Worm (Caenorhabditis elegans) whole organism, young adult: Measurements from ENCODE around the gene C27F2.7.

Experiments
- B0035.1 ChIP-seq: sonication (generic microtip); optimal IDR thresholded peaks from 2 replicates; lab custom pipeline; 2016; ENCODE audit warnings: missing genetic modification characterization, mild to moderate bottlenecking, missing compliant biosample characterization, missing genotype, missing genetic modification reagents
- F10E7.11 ChIP-seq: sonication (generic microtip); optimal IDR thresholded peaks from 2 replicates; lab custom pipeline; 2017; ENCODE audit warnings: mild to moderate bottlenecking, missing genetic modification characterization, moderate library complexity, missing compliant biosample characterization
- F22D6.2 ChIP-seq: sonication (generic microtip); optimal IDR thresholded peaks from 2 replicates; lab custom pipeline; 2016; ENCODE audit warnings: mild to moderate bottlenecking, missing genetic modification characterization, missing compliant biosample characterization
- F49E8.2 ChIP-seq: sonication (generic microtip); optimal IDR thresholded peaks from 3 replicates; lab custom pipeline; 2017; ENCODE audit warnings: missing genetic modification characterization, mild to moderate bottlenecking, missing compliant biosample characterization, antibody characterized with exemption, moderate library complexity; ENCODE audit not compliant: insufficient read depth
- F57A8.1 ChIP-seq: fragments of 200-800 bp; sonication (Bioruptor generic); optimal IDR thresholded peaks from 2 replicates; lab custom pipeline; 2018; ENCODE audit warnings: mild to moderate bottlenecking, missing genetic modification characterization, moderate library complexity, missing compliant biosample characterization
- K12H6.12 ChIP-seq: fragments of 200-800 bp; sonication (Bioruptor generic); optimal IDR thresholded peaks from 2 replicates; lab custom pipeline; 2018; ENCODE audit warnings: mild to moderate bottlenecking, missing genetic modification characterization, missing compliant biosample characterization
- Y67H2A.10 ChIP-seq: fragments of 200-800 bp; sonication (Bioruptor generic); conservative IDR thresholded peaks from 2 replicates; pipeline ENCODE4 v1.3.6; 2022; ENCODE audit warnings: missing genetic modification reagents, missing genetic modification characterization, missing compliant biosample characterization
- Y79H2A.3 ChIP-seq: fragments of 200-800 bp; sonication (Bioruptor generic); conservative IDR thresholded peaks from 2 replicates; pipeline ENCODE4 v1.3.6; 2022; ENCODE audit warnings: missing genetic modification reagents, missing genetic modification characterization, missing compliant biosample characterization
- ama-1 ChIP-seq, 3 experiments: fragments of 150-350 bp in 1 of 3; sonication (generic microtip) in 2 of 3; optimal IDR thresholded peaks; 2 replicates each; lab custom pipeline; 2014 to 2018; ENCODE audit warnings: missing biosample characterization in 2 of 3, missing genetic modification characterization in 2 of 3, missing genetic modification reagents in 2 of 3
- aptf-3 ChIP-seq: fragments of 200-800 bp; sonication (Bioruptor generic); IDR thresholded peaks from 2 replicates; pipeline ENCODE4 v1.3.6; 2022; ENCODE audit warnings: missing genetic modification characterization, missing compliant biosample characterization
- athp-1 ChIP-seq: sonication (generic microtip); optimal IDR thresholded peaks from 2 replicates; lab custom pipeline; 2017; ENCODE audit warnings: mild to moderate bottlenecking, missing genetic modification characterization, missing compliant biosample characterization
- attf-6 ChIP-seq: fragments of 200-800 bp; sonication (Bioruptor generic); IDR thresholded peaks from 2 replicates; pipeline ENCODE4 v1.3.6; 2022; ENCODE audit warnings: missing genetic modification reagents, missing genetic modification characterization, missing compliant biosample characterization
- bed-2 ChIP-seq: fragments of 200-800 bp; sonication (Bioruptor generic); IDR thresholded peaks from 2 replicates; pipeline ENCODE4 v1.3.6; 2022; ENCODE audit warnings: missing genetic modification reagents, missing genetic modification characterization, missing compliant biosample characterization
- ceh-100 ChIP-seq: fragments of 200-800 bp; sonication (Bioruptor generic); IDR thresholded peaks from 2 replicates; pipeline ENCODE4 v1.3.6; 2022; ENCODE audit warnings: missing genetic modification reagents, missing genetic modification characterization, missing compliant biosample characterization
- ceh-27 ChIP-seq: fragments of 200-800 bp; sonication (Bioruptor generic); optimal IDR thresholded peaks from 2 replicates; lab custom pipeline; 2018; ENCODE audit warnings: mild to moderate bottlenecking, missing genetic modification characterization, moderate library complexity, missing compliant biosample characterization
- ceh-79 ChIP-seq: sonication (generic microtip); optimal IDR thresholded peaks from 2 replicates; lab custom pipeline; 2017; ENCODE audit warnings: mild to moderate bottlenecking, missing genetic modification characterization, missing compliant biosample characterization
- chd-7 ChIP-seq: sonication (generic microtip); optimal IDR thresholded peaks from 2 replicates; lab custom pipeline; 2016; ENCODE audit warnings: mild to moderate bottlenecking, missing genetic modification characterization, moderate library complexity, missing compliant biosample characterization
- die-1 ChIP-seq: sonication (generic microtip); optimal IDR thresholded peaks from 2 replicates; lab custom pipeline; 2016; ENCODE audit warnings: missing genotype, mild to moderate bottlenecking, missing genetic modification characterization, missing compliant biosample characterization
- dox-1 ChIP-seq: fragments of 200-800 bp; sonication (Bioruptor generic); IDR thresholded peaks from 2 replicates; pipeline ENCODE4 v1.3.6; 2022; ENCODE audit warnings: missing genetic modification reagents, missing genetic modification characterization, missing compliant biosample characterization
- dpff-1 ChIP-seq: sonication (generic microtip); optimal IDR thresholded peaks from 2 replicates; lab custom pipeline; 2017; ENCODE audit warnings: mild to moderate bottlenecking, missing genetic modification characterization, missing compliant biosample characterization
- dpl-1 ChIP-seq: fragments of 150-350 bp; optimal IDR thresholded peaks from 2 replicates; lab custom pipeline; 2014; ENCODE audit warnings: missing biosample characterization, missing genetic modification reagents, missing genetic modification characterization
- egl-18 ChIP-seq: fragments of 200-800 bp; sonication (Bioruptor generic); IDR thresholded peaks from 2 replicates; pipeline ENCODE4 v1.3.6; 2022; ENCODE audit warnings: missing genetic modification reagents, missing genetic modification characterization, missing compliant biosample characterization
- egl-44 ChIP-seq: fragments of 200-800 bp; sonication (Bioruptor generic); IDR thresholded peaks from 2 replicates; pipeline ENCODE4 v1.3.6; 2022; ENCODE audit warnings: missing genetic modification reagents, missing genetic modification characterization, missing compliant biosample characterization
- egrh-3 ChIP-seq: fragments of 200-800 bp; sonication (Bioruptor generic); IDR thresholded peaks from 2 replicates; pipeline ENCODE4 v1.3.6; 2022; ENCODE audit warnings: missing genetic modification reagents, missing genetic modification characterization, missing compliant biosample characterization
- him-1 ChIP-seq: sonication (generic microtip); optimal IDR thresholded peaks from 2 replicates; lab custom pipeline; 2016; ENCODE audit warnings: missing genotype, missing genetic modification reagents, missing genetic modification characterization, missing compliant biosample characterization
- hlh-12 ChIP-seq: sonication (generic microtip); optimal IDR thresholded peaks from 2 replicates; lab custom pipeline; 2016; ENCODE audit warnings: missing genetic modification characterization, missing compliant biosample characterization
- hmg-1.2 ChIP-seq: fragments of 200-800 bp; sonication (Bioruptor generic); IDR thresholded peaks from 2 replicates; pipeline ENCODE4 v1.3.6; 2022; ENCODE audit warnings: missing genetic modification reagents, missing genetic modification characterization, missing compliant biosample characterization
- hrde-1 ChIP-seq: sonication (generic microtip); optimal IDR thresholded peaks from 2 replicates; lab custom pipeline; 2016; ENCODE audit warnings: missing genetic modification characterization, mild to moderate bottlenecking, missing compliant biosample characterization, moderate library complexity, missing genotype, missing genetic modification reagents, borderline replicate concordance
- let-607 ChIP-seq, 2 experiments: fragments of 200-800 bp in 1 of 2; sonication (Bioruptor generic) in 1 of 2; sonication (generic microtip) in 1 of 2; optimal IDR thresholded peaks; 2 replicates each; lab custom pipeline; 2016 to 2018; ENCODE audit warnings: mild to moderate bottlenecking in 2 of 2, missing compliant biosample characterization in 2 of 2, missing genetic modification characterization in 2 of 2, moderate library complexity in 2 of 2, missing genotype in 1 of 2
- lin-35 ChIP-seq, 3 experiments: fragments of 150-350 bp in 2 of 3; sonication (generic microtip) in 1 of 3; optimal IDR thresholded peaks; 2 replicates each; lab custom pipeline; 2014 to 2018; ENCODE audit warnings: missing biosample characterization in 3 of 3, missing genetic modification characterization in 3 of 3, missing genetic modification reagents in 3 of 3
- lsl-1 ChIP-seq: fragments of 200-800 bp; sonication (Bioruptor generic); optimal IDR thresholded peaks from 2 replicates; lab custom pipeline; 2018; ENCODE audit warnings: mild to moderate bottlenecking, missing genetic modification characterization, moderate library complexity, missing compliant biosample characterization
- madf-6 ChIP-seq: fragments of 200-800 bp; sonication (Bioruptor generic); IDR thresholded peaks from 2 replicates; pipeline ENCODE4 v1.3.6; 2022; ENCODE audit warnings: missing genetic modification reagents, missing genetic modification characterization, missing compliant biosample characterization
- nfyb-1 ChIP-seq: fragments of 200-800 bp; sonication (Bioruptor generic); IDR thresholded peaks from 2 replicates; pipeline ENCODE4 v1.3.6; 2022; ENCODE audit warnings: missing genetic modification reagents, missing genetic modification characterization, missing compliant biosample characterization
- pbrm-1 ChIP-seq: fragments of 200-800 bp; sonication (Bioruptor generic); IDR thresholded peaks from 2 replicates; pipeline ENCODE4 v1.3.6; 2022; ENCODE audit warnings: missing genetic modification reagents, missing genetic modification characterization, missing compliant biosample characterization
- rcor-1 ChIP-seq: fragments of 200-800 bp; sonication (Bioruptor generic); IDR thresholded peaks from 2 replicates; pipeline ENCODE4 v1.3.6; 2022; ENCODE audit warnings: missing genetic modification reagents, missing genetic modification characterization, missing compliant biosample characterization
- rpc-1 ChIP-seq, 2 experiments: fragments of 150-350 bp in 1 of 2; sonication (generic microtip) in 1 of 2; optimal IDR thresholded peaks; 2 replicates each; lab custom pipeline; 2014 to 2018; ENCODE audit warnings: missing biosample characterization in 1 of 2, missing genetic modification characterization in 1 of 2, missing genetic modification reagents in 1 of 2, missing genotype in 1 of 2
- sdz-38 ChIP-seq: sonication (generic microtip); optimal IDR thresholded peaks from 2 replicates; lab custom pipeline; 2016; ENCODE audit warnings: missing genotype, missing genetic modification characterization, missing compliant biosample characterization
- sea-2 ChIP-seq: fragments of 200-800 bp; sonication (Bioruptor generic); IDR thresholded peaks from 2 replicates; pipeline ENCODE4 v1.3.6; 2022; ENCODE audit warnings: missing genetic modification characterization, missing compliant biosample characterization
- snpc-4 ChIP-seq, 5 experiments: fragments of 150-350 bp in 1 of 5; sonication (generic microtip) in 4 of 5; optimal IDR thresholded peaks; 2 replicates each; lab custom pipeline; 2014 to 2018; ENCODE audit warnings: missing genetic modification characterization in 5 of 5, missing biosample characterization in 3 of 5, antibody characterized with exemption in 2 of 5, mild to moderate bottlenecking in 2 of 5, missing compliant biosample characterization in 2 of 5, missing genotype in 2 of 5, moderate library complexity in 2 of 5, missing genetic modification reagents in 1 of 5
- somi-1 ChIP-seq: fragments of 200-800 bp; sonication (Bioruptor generic); optimal IDR thresholded peaks from 2 replicates; lab custom pipeline; 2018; ENCODE audit warnings: mild to moderate bottlenecking, missing genetic modification characterization, missing compliant biosample characterization
- tbp1 ChIP-seq: fragments of 200-800 bp; sonication (Bioruptor generic); optimal IDR thresholded peaks from 2 replicates; lab custom pipeline; 2018; ENCODE audit warnings: mild to moderate bottlenecking, missing genetic modification characterization, missing compliant biosample characterization
- tlf-1 ChIP-seq: fragments of 200-800 bp; sonication (Bioruptor generic); optimal IDR thresholded peaks from 2 replicates; lab custom pipeline; 2018; ENCODE audit warnings: mild to moderate bottlenecking, missing genetic modification characterization, missing compliant biosample characterization
- unc-62 ChIP-seq: fragments of 150-350 bp; optimal IDR thresholded peaks from 2 replicates; lab custom pipeline; 2014; ENCODE audit warnings: missing biosample characterization, missing genetic modification reagents, missing genetic modification characterization
- ztf-25 ChIP-seq: fragments of 200-800 bp; sonication (Bioruptor generic); IDR thresholded peaks from 2 replicates; pipeline ENCODE4 v1.3.6; 2022; ENCODE audit warnings: missing genetic modification reagents, missing genetic modification characterization, missing compliant biosample characterization
- ztf-26 ChIP-seq: sonication (generic microtip); optimal IDR thresholded peaks from 2 replicates; lab custom pipeline; 2017; ENCODE audit warnings: missing genetic modification characterization, missing compliant biosample characterization
- ztf-6 ChIP-seq: fragments of 200-800 bp; sonication (Bioruptor generic); IDR thresholded peaks from 2 replicates; pipeline ENCODE4 v1.3.6; 2022; ENCODE audit warnings: missing genetic modification reagents, missing genetic modification characterization, missing compliant biosample characterization

C27F2.7 gene

ce11 chrIII:4984444-4985086 is at the start of gene C27F2.7:
TSS of gene C27F2.7 (minus strand) at chrIII:4984494.
- TF ChIP-seq aptf-3 (GFP tag; lab: Robert Waterston, UW) = no peak
- TF ChIP-seq F49E8.2 (tag; lab: Kevin White, UChicago) = peak; percentile 72
- TF ChIP-seq Y79H2A.3 (GFP tag; lab: Robert Waterston, UW) = peak; percentile 73; the same call in 1 of the 2 replicates
- peak; percentile 28 for TF ChIP-seq him-1 (tag; lab: Kevin White, UChicago)
- no peak for TF ChIP-seq lin-35 (GFP tag; optimal IDR thresholded peaks at IDR 0.05; lab: Kevin White, UChicago)
- TF ChIP-seq lsl-1 (GFP tag; lab: Kevin White, UChicago) = peak; percentile 94
- TF ChIP-seq chd-7 (tag; lab: Kevin White, UChicago) = no peak
- no peak for TF ChIP-seq unc-62
- TF ChIP-seq somi-1 (GFP tag; lab: Kevin White, UChicago) = no peak
- no peak for TF ChIP-seq K12H6.12 (tag; lab: Kevin White, UChicago)
- no peak for TF ChIP-seq dpff-1 (tag; lab: Kevin White, UChicago)
- no peak for TF ChIP-seq sea-2 (GFP tag; lab: Robert Waterston, UW)
- no peak for TF ChIP-seq snpc-4 (GFP tag; optimal IDR thresholded peaks at IDR 0.05; lab: Kevin White, UChicago)
- no peak for TF ChIP-seq snpc-4 (tag; optimal IDR thresholded peaks at IDR 0.05; lab: Kevin White, UChicago)
- TF ChIP-seq tbp1 (GFP tag; lab: Kevin White, UChicago) = peak; percentile 41
- peak; percentile 22; the same call in 1 of the 2 replicates for TF ChIP-seq attf-6 (GFP tag; lab: Robert Waterston, UW)
- TF ChIP-seq ztf-26 (tag; lab: Kevin White, UChicago) = no peak
- no peak for TF ChIP-seq ceh-27 (GFP tag; lab: Kevin White, UChicago)
- TF ChIP-seq dpl-1 = peak; percentile 47
- peak; percentile 83 for TF ChIP-seq rcor-1 (GFP tag; lab: Robert Waterston, UW)
- no peak for TF ChIP-seq rpc-1 (optimal IDR thresholded peaks at IDR 0.05; lab: Kevin White, UChicago)
- TF ChIP-seq rpc-1 (tag; optimal IDR thresholded peaks at IDR 0.05; lab: Kevin White, UChicago) = no peak
- no peak for TF ChIP-seq ceh-79 (tag; lab: Kevin White, UChicago)
- TF ChIP-seq sdz-38 (tag; lab: Kevin White, UChicago) = no peak
- no peak for TF ChIP-seq ama-1 (optimal IDR thresholded peaks at IDR 0.05; lab: Kevin White, UChicago)
- no peak for TF ChIP-seq ama-1 (GFP tag; optimal IDR thresholded peaks at IDR 0.05; lab: Kevin White, UChicago)
- TF ChIP-seq hmg-1.2 (GFP tag; lab: Robert Waterston, UW) = peak; percentile 48
- TF ChIP-seq dox-1 (GFP tag; lab: Robert Waterston, UW) = peak; percentile 84
- no peak for TF ChIP-seq egrh-3 (GFP tag; lab: Robert Waterston, UW)
- no peak for TF ChIP-seq hlh-12 (tag; lab: Kevin White, UChicago)
- TF ChIP-seq Y67H2A.10 (GFP tag; lab: Robert Waterston, UW) = no peak
- TF ChIP-seq nfyb-1 = peak; percentile 95
- peak; percentile 60 for TF ChIP-seq tlf-1 (GFP tag; lab: Kevin White, UChicago)
- no peak for TF ChIP-seq F22D6.2
- no peak for TF ChIP-seq bed-2 (GFP tag; lab: Robert Waterston, UW)
- no peak for TF ChIP-seq egl-44 (GFP tag; lab: Robert Waterston, UW)
- TF ChIP-seq F57A8.1 (GFP tag; lab: Kevin White, UChicago) = no peak
- no peak for TF ChIP-seq die-1
- no peak for TF ChIP-seq egl-18 (GFP tag; lab: Robert Waterston, UW)
- TF ChIP-seq madf-6 = peak; percentile 94
- TF ChIP-seq let-607 (tag; optimal IDR thresholded peaks at IDR 0.05; lab: Kevin White, UChicago) = no peak
- TF ChIP-seq ztf-25 (GFP tag; lab: Robert Waterston, UW) = 0 out of 2 replicates have a peak, but pooled peaks have one; percentile 38
- peak; percentile 67 for TF ChIP-seq athp-1 (tag; lab: Kevin White, UChicago)
- TF ChIP-seq B0035.1 (tag; lab: Kevin White, UChicago) = no peak
- TF ChIP-seq pbrm-1 (GFP tag; lab: Robert Waterston, UW) = peak; percentile 58; the same call in 1 of the 2 replicates
- no peak for TF ChIP-seq ceh-100 (GFP tag; lab: Robert Waterston, UW)
- TF ChIP-seq F10E7.11 (tag; lab: Kevin White, UChicago) = no peak
- peak; percentile 29 for TF ChIP-seq hrde-1 (tag; lab: Kevin White, UChicago)
- no peak for TF ChIP-seq ztf-6 (GFP tag; lab: Robert Waterston, UW)
